Fruit fly (Drosophila melanogaster) whole organism, embryonic: Measurements from ENCODE around the gene CG4607.

Experiments
- BtbVII ChIP-seq: fragments of 200-800 bp; sonication (Bioruptor generic); optimal IDR thresholded peaks from 3 replicates; lab custom pipeline; 2017; ENCODE audit warnings: missing biosample characterization, mild to moderate bottlenecking, missing genetic modification characterization
- CG1024 ChIP-seq: fragments of 200-800 bp; sonication (Bioruptor generic); IDR thresholded peaks from 2 replicates; pipeline ENCODE4 v1.3.6; 2022; ENCODE audit warnings: missing biosample characterization, missing genetic modification characterization
- CG10267 ChIP-seq: fragments of 200-800 bp; sonication (Bioruptor generic); optimal IDR thresholded peaks from 2 replicates; lab custom pipeline; 2018; ENCODE audit warnings: missing biosample characterization, mild to moderate bottlenecking, missing genetic modification characterization, moderate library complexity
- CG12155 ChIP-seq: fragments of 200-800 bp; sonication (Bioruptor generic); optimal IDR thresholded peaks from 3 replicates; lab custom pipeline; 2016; ENCODE audit warnings: missing biosample characterization, missing genetic modification characterization
- CG12744 ChIP-seq: fragments of 200-800 bp; sonication (Bioruptor generic); optimal IDR thresholded peaks from 2 replicates; lab custom pipeline; 2016; ENCODE audit warnings: missing biosample characterization, missing genetic modification characterization
- CG13296 ChIP-seq: fragments of 200-800 bp; sonication (Bioruptor generic); optimal IDR thresholded peaks from 3 replicates; lab custom pipeline; 2018; ENCODE audit warnings: missing biosample characterization, mild to moderate bottlenecking, missing genetic modification characterization
- CG14441 ChIP-seq: fragments of 200-800 bp; sonication (Bioruptor generic); IDR thresholded peaks from 2 replicates; pipeline ENCODE4 v1.3.6; 2022; ENCODE audit warnings: missing biosample characterization, missing genetic modification characterization
- CG1602 ChIP-seq: fragments of 200-800 bp; sonication (Bioruptor generic); optimal IDR thresholded peaks from 3 replicates; lab custom pipeline; 2016; ENCODE audit warnings: missing biosample characterization, missing genetic modification characterization
- CG17385 ChIP-seq: fragments of 200-800 bp; sonication (Bioruptor generic); optimal IDR thresholded peaks from 3 replicates; lab custom pipeline; 2018; ENCODE audit warnings: missing biosample characterization, mild to moderate bottlenecking, missing genetic modification characterization
- CG17802 ChIP-seq: fragments of 200-800 bp; sonication (Bioruptor generic); optimal IDR thresholded peaks from 2 replicates; lab custom pipeline; 2018; ENCODE audit warnings: missing biosample characterization, mild to moderate bottlenecking, missing genetic modification characterization, moderate library complexity
- CG2678 ChIP-seq: fragments of 200-800 bp; sonication (Bioruptor generic); optimal IDR thresholded peaks from 3 replicates; lab custom pipeline; 2019; ENCODE audit warnings: missing biosample characterization, mild to moderate bottlenecking, missing genetic modification characterization, moderate library complexity
- CG31441 ChIP-seq: fragments of 200-800 bp; sonication (Bioruptor generic); IDR thresholded peaks from 2 replicates; pipeline ENCODE4 v1.3.6; 2022; ENCODE audit warnings: missing biosample characterization, missing genetic modification characterization
- CG34422 ChIP-seq: fragments of 200-800 bp; sonication (Bioruptor generic); IDR thresholded peaks from 3 replicates; pipeline ENCODE4 v1.3.6; 2022; ENCODE audit warnings: missing biosample characterization, missing genetic modification characterization
- CG3726 ChIP-seq: fragments of 200-800 bp; sonication (Bioruptor generic); IDR thresholded peaks from 3 replicates; pipeline ENCODE4, ENCODE4 v1.3.6; 2022; ENCODE audit warnings: missing biosample characterization, missing genetic modification characterization
- CG6175 ChIP-seq: fragments of 200-800 bp; sonication (Bioruptor generic); IDR thresholded peaks from 3 replicates; pipeline ENCODE4 v1.3.6; 2022; ENCODE audit warnings: missing biosample characterization, missing genetic modification characterization
- CG6689 ChIP-seq: fragments of 200-800 bp; sonication (Bioruptor generic); IDR thresholded peaks from 2 replicates; pipeline ENCODE4 v1.3.6; 2022; ENCODE audit warnings: missing biosample characterization, missing genetic modification characterization
- CG7372 ChIP-seq: fragments of 200-800 bp; sonication (Bioruptor generic); IDR thresholded peaks from 2 replicates; pipeline ENCODE4 v1.3.6; 2022; ENCODE audit warnings: missing biosample characterization, missing genetic modification characterization
- CG7556 ChIP-seq: fragments of 200-800 bp; sonication (Bioruptor generic); optimal IDR thresholded peaks from 2 replicates; lab custom pipeline; 2017; ENCODE audit warnings: missing biosample characterization, mild to moderate bottlenecking, missing genetic modification characterization
- CG7928 ChIP-seq: fragments of 200-800 bp; sonication (Bioruptor generic); optimal IDR thresholded peaks from 2 replicates; lab custom pipeline; 2017; ENCODE audit warnings: missing biosample characterization, mild to moderate bottlenecking, missing genetic modification characterization
- CG8388 ChIP-seq: fragments of 200-800 bp; sonication (Bioruptor generic); optimal IDR thresholded peaks from 2 replicates; lab custom pipeline; 2019; ENCODE audit warnings: missing biosample characterization, mild to moderate bottlenecking, missing genetic modification characterization, moderate library complexity
- Dbx ChIP-seq: fragments of 200-800 bp; sonication (Bioruptor generic); IDR thresholded peaks from 3 replicates; pipeline ENCODE4 v1.3.6; 2022; ENCODE audit warnings: missing biosample characterization, missing genetic modification characterization
- Deaf1 ChIP-seq: fragments of 200-800 bp; optimal IDR thresholded peaks from 3 replicates; lab custom pipeline; 2019; ENCODE audit warnings: missing biosample characterization, mild to moderate bottlenecking, missing genetic modification characterization, moderate library complexity
- Gsc ChIP-seq: fragments of 200-800 bp; sonication (Bioruptor generic); IDR thresholded peaks from 2 replicates; pipeline ENCODE4 v1.3.6; 2022; ENCODE audit warnings: missing biosample characterization, missing genetic modification characterization
- HmgZ ChIP-seq: fragments of 200-800 bp; sonication (Bioruptor generic); optimal IDR thresholded peaks from 2 replicates; lab custom pipeline; 2018; ENCODE audit warnings: missing biosample characterization, mild to moderate bottlenecking, missing genetic modification characterization
- Jarid2 ChIP-seq: fragments of 200-800 bp; sonication (Bioruptor generic); optimal IDR thresholded peaks from 3 replicates; lab custom pipeline; 2017; ENCODE audit warnings: mild to moderate bottlenecking, missing biosample characterization, missing genetic modification reagents, missing genetic modification characterization
- MBD-R2 ChIP-seq: fragments of 200-800 bp; sonication (Bioruptor generic); IDR thresholded peaks from 2 replicates; pipeline ENCODE4 v1.3.6; 2022; ENCODE audit warnings: missing biosample characterization, missing genetic modification characterization
- Mad ChIP-seq: fragments of 200-800 bp; sonication (Bioruptor generic); optimal IDR thresholded peaks from 2 replicates; lab custom pipeline; 2016; ENCODE audit warnings: missing biosample characterization, missing genetic modification characterization
- NC2β ChIP-seq: fragments of 200-800 bp; sonication (Bioruptor generic); optimal IDR thresholded peaks from 2 replicates; lab custom pipeline; 2016; ENCODE audit warnings: missing biosample characterization, missing genetic modification characterization
- Nf-YA ChIP-seq: fragments of 200-800 bp; sonication (Bioruptor generic); IDR thresholded peaks from 2 replicates; pipeline ENCODE4 v1.3.6; 2022; ENCODE audit warnings: missing biosample characterization, missing genetic modification characterization
- Nf-YC ChIP-seq: fragments of 200-800 bp; optimal IDR thresholded peaks from 3 replicates; lab custom pipeline; 2019; ENCODE audit warnings: missing biosample characterization, mild to moderate bottlenecking, missing genetic modification characterization, moderate library complexity
- Xrp1 ChIP-seq: fragments of 200-800 bp; sonication (Bioruptor generic); IDR thresholded peaks from 2 replicates; pipeline ENCODE4 v1.3.6; 2022; ENCODE audit warnings: missing biosample characterization, missing genetic modification characterization
- aop ChIP-seq: fragments of 200-800 bp; sonication (Bioruptor generic); IDR thresholded peaks from 2 replicates; pipeline ENCODE4 v1.3.6; 2022; ENCODE audit warnings: missing biosample characterization, missing genetic modification characterization
- br ChIP-seq: fragments of >200 bp; optimal IDR thresholded peaks from 2 replicates; lab custom pipeline; 2017
- btn ChIP-seq: fragments of 200-800 bp; sonication (Bioruptor generic); optimal IDR thresholded peaks from 2 replicates; lab custom pipeline; 2016; ENCODE audit warnings: missing biosample characterization, missing genetic modification characterization
- caup ChIP-seq: fragments of 200-800 bp; sonication (Bioruptor generic); optimal IDR thresholded peaks from 3 replicates; lab custom pipeline; 2017; ENCODE audit warnings: missing biosample characterization, mild to moderate bottlenecking, missing genetic modification characterization, moderate library complexity; ENCODE audit not compliant: severe bottlenecking
- cg ChIP-seq: fragments of 200-800 bp; sonication (Bioruptor generic); optimal IDR thresholded peaks from 3 replicates; lab custom pipeline; 2019; ENCODE audit warnings: missing biosample characterization, mild to moderate bottlenecking, missing genetic modification characterization, moderate library complexity
- danr ChIP-seq: fragments of 200-800 bp; sonication (Bioruptor generic); IDR thresholded peaks from 2 replicates; pipeline ENCODE4 v1.3.6; 2022; ENCODE audit warnings: missing biosample characterization, missing genetic modification characterization
- dm ChIP-seq: fragments of 200-800 bp; sonication (Bioruptor generic); optimal IDR thresholded peaks from 3 replicates; lab custom pipeline; 2016; ENCODE audit warnings: missing biosample characterization, missing genetic modification characterization
- dmrt11E ChIP-seq: fragments of 200-800 bp; sonication (Bioruptor generic); optimal IDR thresholded peaks from 3 replicates; lab custom pipeline; 2018; ENCODE audit warnings: missing biosample characterization, mild to moderate bottlenecking, missing genetic modification characterization, moderate library complexity
- fd64A ChIP-seq: fragments of 200-800 bp; sonication (Bioruptor generic); optimal IDR thresholded peaks from 3 replicates; lab custom pipeline; 2018; ENCODE audit warnings: missing biosample characterization, mild to moderate bottlenecking, missing genetic modification characterization
- fu2 ChIP-seq: fragments of 200-800 bp; sonication (Bioruptor generic); optimal IDR thresholded peaks from 2 replicates; lab custom pipeline; 2016; ENCODE audit warnings: missing biosample characterization, missing genetic modification characterization
- hb ChIP-seq: fragments of 200-800 bp; sonication (Bioruptor generic); IDR thresholded peaks from 3 replicates; pipeline ENCODE4 v1.3.6; 2022; ENCODE audit warnings: missing biosample characterization, missing genetic modification characterization; ENCODE audit not compliant: partially characterized antibody
- ind ChIP-seq: fragments of 200-800 bp; sonication (Bioruptor generic); optimal IDR thresholded peaks from 3 replicates; lab custom pipeline; 2016; ENCODE audit warnings: missing biosample characterization, missing genetic modification characterization
- otp ChIP-seq: fragments of 200-800 bp; sonication (Bioruptor generic); IDR thresholded peaks from 3 replicates; pipeline ENCODE4, ENCODE4 v1.3.6; 2022; ENCODE audit warnings: missing biosample characterization, missing genetic modification characterization
- p53 ChIP-seq: fragments of 200-800 bp; sonication (Bioruptor generic); optimal IDR thresholded peaks from 2 replicates; lab custom pipeline; 2016; ENCODE audit warnings: missing biosample characterization, missing genetic modification characterization
- ranshi ChIP-seq: fragments of 200-800 bp; sonication (Bioruptor generic); IDR thresholded peaks from 2 replicates; pipeline ENCODE4 v1.3.6; 2022; ENCODE audit warnings: missing biosample characterization, missing genetic modification characterization
- repo ChIP-seq: fragments of 200-800 bp; sonication (Bioruptor generic); optimal IDR thresholded peaks from 2 replicates; lab custom pipeline; 2016; ENCODE audit warnings: missing biosample characterization, missing genetic modification characterization
- sob ChIP-seq: fragments of 200-800 bp; sonication (Bioruptor generic); IDR thresholded peaks from 2 replicates; pipeline ENCODE4 v1.3.6; 2022; ENCODE audit warnings: missing biosample characterization, missing genetic modification characterization
- stc ChIP-seq: fragments of 200-800 bp; sonication (Bioruptor generic); IDR thresholded peaks from 2 replicates; pipeline ENCODE4 v1.3.6; 2022; ENCODE audit warnings: missing biosample characterization, missing genetic modification characterization
- toy ChIP-seq: fragments of 200-800 bp; sonication (Bioruptor generic); IDR thresholded peaks from 2 replicates; pipeline ENCODE4 v1.3.6; 2022; ENCODE audit warnings: missing biosample characterization, missing genetic modification characterization
- zen2 ChIP-seq: fragments of 200-800 bp; sonication (Bioruptor generic); IDR thresholded peaks from 3 replicates; pipeline ENCODE4 v1.3.6; 2022; ENCODE audit warnings: missing biosample characterization, missing genetic modification characterization; ENCODE audit not compliant: partially characterized antibody

CG4607 gene

DNA sequence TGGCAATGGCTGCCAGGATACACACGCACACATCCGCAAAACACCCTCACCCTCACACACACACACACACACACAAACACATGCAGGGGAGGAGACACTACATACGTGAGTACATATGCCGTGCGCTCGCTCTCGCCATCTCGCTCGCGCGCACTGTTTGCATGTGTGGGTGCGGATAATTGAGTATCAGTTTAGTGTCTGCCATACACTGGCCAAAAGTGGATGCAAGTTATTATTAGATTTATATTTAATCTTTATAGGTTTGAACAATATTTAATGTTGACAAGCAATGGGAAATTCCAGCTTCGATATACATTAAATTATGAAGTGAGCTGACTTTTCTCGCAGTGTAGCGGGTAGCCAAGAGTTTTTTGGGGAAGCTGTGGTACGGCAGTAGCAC, 48.5 kb downstream of the CG4607 start (continued):
- TF ChIP-seq CG1024 (GFP tag; lab: Robert Waterston, UW) (no peak; the same call in 1 of the 2 replicates), br (lab: Kevin White, UChicago) (no peak), Nf-YA (GFP tag; lab: Robert Waterston, UW) (peak; percentile 50; the same call in 1 of the 2 replicates), Xrp1 (peak; percentile 77), otp (GFP tag; lab: Robert Waterston, UW) (0 out of 3 replicates have a peak, but pooled peaks have one; percentile 44), CG2678 (tag; lab: Kevin White, UChicago) (peak; percentile 77), CG6689 (GFP tag; lab: Robert Waterston, UW) (peak; percentile 66), dmrt11E (tag; lab: Kevin White, UChicago) (peak; percentile 77), CG17802 (tag; lab: Kevin White, UChicago) (peak; percentile 14), ind (peak; percentile 41), BtbVII (peak; percentile 35), stc (GFP tag; lab: Robert Waterston, UW) (0 out of 2 replicates have a peak, but pooled peaks have one; percentile 38), CG3726 (GFP tag; lab: Robert Waterston, UW) (no peak), CG31441 (GFP tag; lab: Robert Waterston, UW) (peak; percentile 64), HmgZ (tag; lab: Kevin White, UChicago) (peak; percentile 56), toy (GFP tag; lab: Robert Waterston, UW) (no peak), CG7556 (GFP tag; lab: Kevin White, UChicago) (peak; percentile 74), dm (GFP tag; lab: Kevin White, UChicago) (no peak), CG12155 (GFP tag; lab: Kevin White, UChicago) (peak; percentile 29), Deaf1 (peak; percentile 19), CG10267 (tag; lab: Kevin White, UChicago) (peak; percentile 58), Mad (peak; percentile 38), Dbx (GFP tag; lab: Robert Waterston, UW) (peak; percentile 54; the same call in 1 of the 3 replicates), cg (GFP tag; lab: Kevin White, UChicago) (peak; percentile 80), MBD-R2 (GFP tag; lab: Robert Waterston, UW) (no peak; the same call in 1 of the 2 replicates), fd64A (GFP tag; lab: Kevin White, UChicago) (peak; percentile 34), CG7928 (no peak), p53 (GFP tag; lab: Kevin White, UChicago) (no peak), Nf-YC (peak; percentile 85), hb (no peak), CG1602 (GFP tag; lab: Kevin White, UChicago) (peak; percentile 31), caup (GFP tag; lab: Kevin White, UChicago) (peak; percentile 35), danr (0 out of 2 replicates have a peak, but pooled peaks have one; percentile 15), fu2 (GFP tag; lab: Kevin White, UChicago) (no peak), NC2β (GFP tag; lab: Kevin White, UChicago) (peak; percentile 13), Gsc (GFP tag; lab: Robert Waterston, UW) (peak; percentile 34; the same call in 1 of the 2 replicates), aop (GFP tag; lab: Robert Waterston, UW) (no peak), CG8388 (GFP tag; lab: Kevin White, UChicago) (peak; percentile 61), zen2 (GFP tag; lab: Robert Waterston, UW) (no peak), CG14441 (GFP tag; lab: Robert Waterston, UW) (peak; percentile 49), repo (GFP tag; lab: Kevin White, UChicago) (no peak), CG17385 (GFP tag; lab: Kevin White, UChicago) (peak; percentile 61), CG6175 (GFP tag; lab: Robert Waterston, UW) (no peak), CG34422 (GFP tag; lab: Robert Waterston, UW) (peak; percentile 49; the same call in 1 of the 3 replicates), sob (GFP tag; lab: Robert Waterston, UW) (peak; percentile 63; the same call in 1 of the 2 replicates), CG7372 (GFP tag; lab: Robert Waterston, UW) (peak; percentile 39; the same call in 1 of the 2 replicates), Jarid2 (GFP tag; lab: Kevin White, UChicago) (peak; percentile 25), ranshi (GFP tag; lab: Robert Waterston, UW) (peak; percentile 63; the same call in 1 of the 2 replicates), CG13296 (peak; percentile 67), CG12744 (GFP tag; lab: Kevin White, UChicago) (peak; percentile 16), btn (GFP tag; lab: Kevin White, UChicago) (no peak)
